Worm (Caenorhabditis elegans): Measurements from ENCODE around the gene emb-30.

DNA sequence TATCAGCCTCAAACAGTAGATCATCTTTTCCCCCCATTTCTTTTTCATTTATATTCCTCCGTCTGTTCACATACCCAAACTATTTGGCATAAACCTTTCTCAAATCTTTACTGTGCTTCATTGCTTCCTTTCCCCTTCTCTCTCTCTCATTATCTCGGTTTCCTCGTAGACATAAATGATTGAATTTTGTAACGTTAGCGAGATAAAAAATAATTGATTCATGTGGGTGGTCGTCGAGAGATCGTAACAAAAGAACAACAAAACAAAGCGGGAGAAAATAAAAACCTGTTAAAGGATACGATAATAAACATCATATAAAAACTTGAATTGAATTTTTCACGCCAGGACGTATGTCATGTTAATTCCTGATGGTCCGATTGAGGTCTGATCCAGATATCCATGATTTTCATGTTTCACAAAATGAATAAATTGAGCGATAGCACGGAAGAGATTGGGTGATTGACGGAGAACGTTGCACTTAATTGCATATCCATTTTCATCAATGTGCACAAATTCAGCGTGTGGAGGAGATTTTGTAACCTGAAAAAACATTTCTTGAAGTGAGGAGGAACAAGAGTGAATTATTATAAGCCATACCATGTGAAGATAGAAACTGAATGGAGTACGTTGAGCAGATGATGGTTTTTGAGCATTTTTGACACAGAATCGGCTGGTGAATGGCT lies 21.7 kb upstream of the emb-30 start:
- no peak for TF ChIP-seq nhr-12 (tag; optimal IDR thresholded peaks at IDR 0.05)
- no peak for TF ChIP-seq nhr-76 (tag; optimal IDR thresholded peaks at IDR 0.05)
- TF ChIP-seq tbx-2 (tag; optimal IDR thresholded peaks at IDR 0.05) = no peak
